Fruit fly (Drosophila melanogaster): ENCODE data around the gene CG10559.

Gene CG10559

dm6 chr3R:25322657-25323056, 6.7 kb upstream of the CG10559 start, which contains the start of gene CG10562:
Gene CG10562 (minus strand): TSS chr3R:25322757.
- no peak for TF ChIP-seq dl (GFP tag; optimal IDR thresholded peaks at IDR 0.05; ENCODE audit: insufficient read depth in 1 of 2, partially characterized antibody in 2 of 2)
- no peak for TF ChIP-seq Rel (GFP tag; optimal IDR thresholded peaks at IDR 0.05)
- no peak for TF ChIP-seq Rel (tag; optimal IDR thresholded peaks at IDR 0.05)
- TF ChIP-seq br (GFP tag; optimal IDR thresholded peaks at IDR 0.05) = no peak
- no peak for TF ChIP-seq ey (GFP tag; optimal IDR thresholded peaks at IDR 0.05)
- TF ChIP-seq rgr (GFP tag; optimal IDR thresholded peaks at IDR 0.05) = no peak

- TF ChIP-seq Vsx2 (GFP tag; optimal IDR thresholded peaks at IDR 0.05; ENCODE audit: partially characterized antibody) (no peak), CG32264 (GFP tag; optimal IDR thresholded peaks at IDR 0.05) (no peak), dmrt93B (GFP tag; optimal IDR thresholded peaks at IDR 0.05) (no peak), HLH106 (tag; optimal IDR thresholded peaks at IDR 0.05) (no peak), Myc (optimal IDR thresholded peaks at IDR 0.05) (no peak), fru (GFP tag; optimal IDR thresholded peaks at IDR 0.05) (no peak), sage (GFP tag; optimal IDR thresholded peaks at IDR 0.05) (no peak), dl (GFP tag; optimal IDR thresholded peaks at IDR 0.05; ENCODE audit: insufficient read depth in 1 of 2, partially characterized antibody in 2 of 2) (no peak), usp (GFP tag; optimal IDR thresholded peaks at IDR 0.05) (no peak), lola (GFP tag; optimal IDR thresholded peaks at IDR 0.05) (no peak), foxo (GFP tag; optimal IDR thresholded peaks at IDR 0.05) (no peak), Mio (GFP tag; optimal IDR thresholded peaks at IDR 0.05) (no peak)
These were observed 5.8 kb upstream of the CG10559 start for dm6 chr3R:25321681-25322080.

DNA sequence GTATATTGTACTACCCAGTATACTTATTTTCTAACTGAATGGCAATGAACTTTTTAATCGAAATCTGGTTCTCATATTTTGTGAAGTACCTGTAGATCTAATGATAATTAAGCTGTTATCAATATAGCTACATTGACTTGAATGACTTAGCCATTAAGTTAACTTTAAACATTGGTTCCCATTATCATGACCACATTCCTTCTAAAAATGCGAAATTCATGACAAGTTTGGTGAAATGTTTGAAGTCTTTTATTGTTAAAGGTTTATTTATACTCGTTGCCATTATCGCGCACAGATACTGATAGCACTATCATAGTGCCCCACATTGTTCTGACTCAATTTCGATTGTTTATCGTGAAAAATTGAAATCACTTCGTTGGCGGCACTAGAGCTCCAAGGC, 5.0 kb upstream of the CG10559 start:
- TF ChIP-seq Vsx2 (GFP tag; optimal IDR thresholded peaks at IDR 0.05; ENCODE audit: partially characterized antibody) (no peak), Rel (GFP tag; optimal IDR thresholded peaks at IDR 0.05) (no peak), Rel (tag; optimal IDR thresholded peaks at IDR 0.05) (peak; percentile 83), jim (GFP tag; optimal IDR thresholded peaks at IDR 0.05) (no peak)

DNA sequence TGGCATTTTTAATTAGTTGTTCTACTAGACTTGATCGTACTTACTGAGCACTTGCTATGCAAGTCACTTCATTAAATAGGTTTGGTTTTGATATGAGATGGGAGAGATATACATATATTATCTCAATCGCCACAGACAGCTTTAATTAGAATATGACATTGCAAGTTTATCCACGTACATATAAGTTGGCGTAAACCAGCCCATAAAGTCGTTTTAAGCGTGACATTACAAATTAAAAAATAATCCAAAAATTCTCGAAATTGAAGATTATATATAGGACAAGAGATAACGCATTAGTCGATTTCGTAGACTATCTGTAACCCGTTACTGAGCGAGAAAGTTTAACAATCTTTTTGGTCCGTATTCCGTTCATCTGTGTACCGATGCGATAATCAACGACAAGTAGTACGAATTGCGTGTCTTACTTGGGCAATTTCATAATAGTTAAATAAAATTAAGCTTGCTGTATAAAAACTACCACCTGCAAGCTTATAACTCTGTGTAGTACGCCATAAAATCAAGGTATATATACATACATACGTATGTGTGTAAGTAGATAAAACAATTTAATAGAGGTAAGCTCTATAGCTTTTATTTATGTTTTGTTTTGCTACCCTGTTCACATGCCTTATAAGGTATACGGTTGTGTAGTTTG, 4.3 kb upstream of the CG10559 start, which contains the start of gene CG10560:
Gene CG10560 (minus strand): TSS at position 51 of the 655 bp plus-strand sequence.
- TF ChIP-seq jim (GFP tag; optimal IDR thresholded peaks at IDR 0.05) (no peak), rgr (GFP tag; optimal IDR thresholded peaks at IDR 0.05) (no peak), dsf (GFP tag; optimal IDR thresholded peaks at IDR 0.05; ENCODE audit: borderline replicate concordance) (no peak), Vsx2 (GFP tag; optimal IDR thresholded peaks at IDR 0.05; ENCODE audit: partially characterized antibody) (no peak)

- TF ChIP-seq brk (GFP tag; optimal IDR thresholded peaks at IDR 0.05) = no peak
- no peak for TF ChIP-seq Dif (GFP tag; optimal IDR thresholded peaks at IDR 0.05; ENCODE audit: partially characterized antibody)
- no peak for TF ChIP-seq lola (GFP tag; optimal IDR thresholded peaks at IDR 0.05)
- no peak for TF ChIP-seq usp (GFP tag; optimal IDR thresholded peaks at IDR 0.05)
- no peak for TF ChIP-seq Myc (optimal IDR thresholded peaks at IDR 0.05)
- TF ChIP-seq h (GFP tag; optimal IDR thresholded peaks at IDR 0.05) = no peak
- no peak for TF ChIP-seq CG32264 (GFP tag; optimal IDR thresholded peaks at IDR 0.05)
- TF ChIP-seq Hr78 (GFP tag; optimal IDR thresholded peaks at IDR 0.05) = no peak
- no peak for TF ChIP-seq br (GFP tag; optimal IDR thresholded peaks at IDR 0.05)
- no peak for TF ChIP-seq N (GFP tag; optimal IDR thresholded peaks at IDR 0.05)
These were observed 2.1 kb upstream of the CG10559 start, which contains the start of gene CG10553 for dm6 chr3R:25318011-25318410. Gene CG10553 (minus strand): TSS chr3R:25318111.

DNA sequence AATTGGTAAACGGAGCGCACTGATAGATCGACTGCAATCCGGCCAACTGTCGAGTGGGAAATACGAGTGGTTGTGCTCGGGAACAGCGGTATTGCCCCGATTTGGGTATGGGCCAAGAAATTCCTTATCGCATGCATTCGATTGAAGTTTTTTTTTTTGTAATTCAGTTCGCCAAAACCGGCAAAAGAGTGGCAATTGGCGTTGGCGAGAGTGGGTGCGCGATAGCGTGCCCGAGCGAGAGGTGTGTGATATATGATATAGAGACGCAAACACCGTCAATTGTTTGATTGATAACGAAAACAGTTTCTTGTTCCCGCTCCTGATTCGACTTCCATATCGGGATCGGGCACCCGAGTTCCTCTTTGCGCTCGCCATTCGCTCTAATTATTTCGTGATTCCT, 2.1 kb downstream of the CG10559 start, which contains the start of gene CG31087:
Gene CG31087 (minus strand): TSS at position 63 of the 400 bp plus-strand sequence.
- TF ChIP-seq Vsx2 (GFP tag; optimal IDR thresholded peaks at IDR 0.05; ENCODE audit: partially characterized antibody) = peak; percentile 40
- TF ChIP-seq h (GFP tag; optimal IDR thresholded peaks at IDR 0.05) = peak; percentile 19
- no peak for TF ChIP-seq sage (GFP tag; optimal IDR thresholded peaks at IDR 0.05)
- no peak for TF ChIP-seq CG9705 (GFP tag; optimal IDR thresholded peaks at IDR 0.05)
- no peak for TF ChIP-seq Rel (GFP tag; optimal IDR thresholded peaks at IDR 0.05)
- peak; percentile 91 for TF ChIP-seq Rel (tag; optimal IDR thresholded peaks at IDR 0.05)
- peak; percentile 81 for TF ChIP-seq psq (GFP tag; optimal IDR thresholded peaks at IDR 0.05)

dm6 chr3R:25312583-25312982, 3.3 kb downstream of the CG10559 start:
- TF ChIP-seq usp (GFP tag; optimal IDR thresholded peaks at IDR 0.05) (no peak), Vsx2 (GFP tag; optimal IDR thresholded peaks at IDR 0.05; ENCODE audit: partially characterized antibody) (no peak), GATAd (GFP tag; optimal IDR thresholded peaks at IDR 0.05) (no peak), brk (GFP tag; optimal IDR thresholded peaks at IDR 0.05) (no peak), sage (GFP tag; optimal IDR thresholded peaks at IDR 0.05) (no peak), dmrt93B (GFP tag; optimal IDR thresholded peaks at IDR 0.05) (no peak)

Measured in whole organism, wandering third instar larva.